Fruit fly (Drosophila melanogaster) whole organism, embryonic: Measurements from ENCODE around the gene scyl.
A peak's percentile ranks its signal among the peaks of the same experiment; 100 is the strongest.

Source experiments
- Atf6 ChIP-seq: fragments of 200-800 bp; sonication (Bioruptor generic); IDR thresholded peaks from 2 replicates; pipeline ENCODE4 v1.3.6; 2022; ENCODE audit warnings: missing biosample characterization, missing genetic modification characterization
- B-H2 ChIP-seq: fragments of 200-800 bp; sonication (Bioruptor generic); optimal IDR thresholded peaks from 2 replicates; lab custom pipeline; 2018; ENCODE audit warnings: missing biosample characterization, mild to moderate bottlenecking, missing genetic modification characterization
- CG11085 ChIP-seq: fragments of 200-800 bp; sonication (Bioruptor generic); IDR thresholded peaks from 2 replicates; pipeline ENCODE4 v1.3.6; 2022; ENCODE audit warnings: missing biosample characterization, missing genetic modification characterization
- CG12071 ChIP-seq: fragments of 200-800 bp; sonication (Bioruptor generic); optimal IDR thresholded peaks from 3 replicates; lab custom pipeline; 2018; ENCODE audit warnings: missing biosample characterization, mild to moderate bottlenecking, missing genetic modification characterization
- CG1233 ChIP-seq: fragments of 200-800 bp; sonication (Bioruptor generic); optimal IDR thresholded peaks from 4 replicates; lab custom pipeline; 2018; ENCODE audit warnings: missing biosample characterization, mild to moderate bottlenecking, missing genetic modification characterization
- CG12769 ChIP-seq: fragments of 200-800 bp; sonication (Bioruptor generic); optimal IDR thresholded peaks from 2 replicates; lab custom pipeline; 2019; ENCODE audit warnings: missing biosample characterization, mild to moderate bottlenecking, missing genetic modification characterization, moderate library complexity
- CG17385 ChIP-seq: fragments of 200-800 bp; sonication (Bioruptor generic); optimal IDR thresholded peaks from 3 replicates; lab custom pipeline; 2018; ENCODE audit warnings: missing biosample characterization, mild to moderate bottlenecking, missing genetic modification characterization
- CG2120 ChIP-seq: fragments of 200-800 bp; sonication (Bioruptor generic); optimal IDR thresholded peaks from 3 replicates; lab custom pipeline; 2016; ENCODE audit warnings: missing biosample characterization, missing genetic modification characterization
- CG2678 ChIP-seq: fragments of 200-800 bp; sonication (Bioruptor generic); optimal IDR thresholded peaks from 3 replicates; lab custom pipeline; 2019; ENCODE audit warnings: missing biosample characterization, mild to moderate bottlenecking, missing genetic modification characterization, moderate library complexity
- CG2712 ChIP-seq: fragments of 200-800 bp; optimal IDR thresholded peaks from 3 replicates; lab custom pipeline; 2019; ENCODE audit warnings: missing biosample characterization, mild to moderate bottlenecking, missing genetic modification characterization, moderate library complexity
- CG3281 ChIP-seq: fragments of 200-800 bp; sonication (Bioruptor generic); optimal IDR thresholded peaks from 3 replicates; lab custom pipeline; 2017; ENCODE audit warnings: missing biosample characterization, mild to moderate bottlenecking, missing genetic modification characterization
- CG34376 ChIP-seq: fragments of 200-800 bp; sonication (Bioruptor generic); optimal IDR thresholded peaks from 2 replicates; lab custom pipeline; 2018; ENCODE audit warnings: missing biosample characterization, mild to moderate bottlenecking, missing genetic modification characterization
- CG5245 ChIP-seq: fragments of 200-800 bp; sonication (Bioruptor generic); optimal IDR thresholded peaks from 3 replicates; lab custom pipeline; 2016; ENCODE audit warnings: missing biosample characterization, missing genetic modification characterization
- CG8290 ChIP-seq, 3 experiments: fragments of 200-800 bp; sonication (Bioruptor generic); optimal IDR thresholded peaks; 2 replicates each; lab custom pipeline; 2016 to 2019; ENCODE audit warnings: missing biosample characterization in 3 of 3, missing genetic modification characterization in 3 of 3, mild to moderate bottlenecking in 2 of 3, moderate library complexity in 1 of 3
- CHES-1-like ChIP-seq: fragments of 200-800 bp; sonication (Bioruptor generic); optimal IDR thresholded peaks from 2 replicates; lab custom pipeline; 2016; ENCODE audit warnings: missing biosample characterization, missing genetic modification characterization
- Dbx ChIP-seq: fragments of 200-800 bp; sonication (Bioruptor generic); IDR thresholded peaks from 3 replicates; pipeline ENCODE4 v1.3.6; 2022; ENCODE audit warnings: missing biosample characterization, missing genetic modification characterization
- Ets65A ChIP-seq: fragments of 200-800 bp; sonication (Bioruptor generic); peaks from one replicate; lab custom pipeline; 2016; ENCODE audit warnings: missing biosample characterization, missing genetic modification characterization
- Fer3 ChIP-seq: fragments of 200-800 bp; sonication (Bioruptor generic); optimal IDR thresholded peaks from 2 replicates; lab custom pipeline; 2018; ENCODE audit warnings: missing biosample characterization, mild to moderate bottlenecking, missing genetic modification characterization, moderate library complexity
- MESR4 ChIP-seq: fragments of 200-800 bp; sonication (Bioruptor generic); optimal IDR thresholded peaks from 2 replicates; lab custom pipeline; 2018; ENCODE audit warnings: missing biosample characterization, mild to moderate bottlenecking, missing genetic modification characterization, moderate library complexity
- Med ChIP-seq: fragments of 200-800 bp; sonication (Bioruptor generic); peaks from one replicate; lab custom pipeline; 2016; ENCODE audit warnings: missing biosample characterization, missing genetic modification characterization, mild to moderate bottlenecking, inconsistent platforms, moderate library complexity
- NK7.1 ChIP-seq: fragments of 200-800 bp; sonication (Bioruptor generic); optimal IDR thresholded peaks from 3 replicates; lab custom pipeline; 2016; ENCODE audit warnings: missing biosample characterization, missing genetic modification characterization
- Rx ChIP-seq: fragments of 200-800 bp; sonication (Bioruptor generic); IDR thresholded peaks from 2 replicates; pipeline ENCODE4 v1.3.6; 2022; ENCODE audit warnings: missing biosample characterization, missing genetic modification characterization
- Sin3A ChIP-seq: fragments of >200 bp; optimal IDR thresholded peaks from 2 replicates; lab custom pipeline; 2018
- Taf1 ChIP-seq: fragments of 200-800 bp; sonication (Bioruptor generic); IDR thresholded peaks from 2 replicates; pipeline ENCODE4 v1.3.6; 2022; ENCODE audit warnings: missing biosample characterization, missing genetic modification characterization
- Trl ChIP-seq, 3 experiments: fragments of >200 bp in 2 of 3; fragments of 200-800 bp in 1 of 3; sonication (Bioruptor generic) in 1 of 3; optimal IDR thresholded peaks; 2 replicates in 1 of 3; 3 replicates in 2 of 3; lab custom pipeline; 2016 to 2017; ENCODE audit warnings: missing biosample characterization in 1 of 3, missing genetic modification characterization in 1 of 3
- Xrp1 ChIP-seq: fragments of 200-800 bp; sonication (Bioruptor generic); IDR thresholded peaks from 2 replicates; pipeline ENCODE4 v1.3.6; 2022; ENCODE audit warnings: missing biosample characterization, missing genetic modification characterization
- ap ChIP-seq: fragments of 200-800 bp; sonication (Bioruptor generic); IDR thresholded peaks from 2 replicates; pipeline ENCODE4 v1.3.6; 2022; ENCODE audit warnings: missing biosample characterization, missing genetic modification characterization
- bab2 ChIP-seq: fragments of 200-800 bp; sonication (Bioruptor generic); optimal IDR thresholded peaks from 2 replicates; lab custom pipeline; 2016; ENCODE audit warnings: missing biosample characterization, missing genetic modification characterization
- bcd ChIP-seq: fragments of 200-800 bp; sonication (Bioruptor generic); optimal IDR thresholded peaks from 2 replicates; lab custom pipeline; 2017; ENCODE audit warnings: missing biosample characterization, mild to moderate bottlenecking, missing genetic modification characterization
- bsh ChIP-seq, 2 experiments: fragments of 200-800 bp; sonication (Bioruptor generic); optimal IDR thresholded peaks; 2 replicates each; lab custom pipeline; 2017 to 2018; ENCODE audit warnings: mild to moderate bottlenecking in 2 of 2, missing biosample characterization in 2 of 2, missing genetic modification characterization in 2 of 2, moderate library complexity in 1 of 2
- caup ChIP-seq: fragments of 200-800 bp; sonication (Bioruptor generic); optimal IDR thresholded peaks from 3 replicates; lab custom pipeline; 2017; ENCODE audit warnings: missing biosample characterization, mild to moderate bottlenecking, missing genetic modification characterization, moderate library complexity; ENCODE audit not compliant: severe bottlenecking
- dm ChIP-seq: fragments of 200-800 bp; sonication (Bioruptor generic); optimal IDR thresholded peaks from 3 replicates; lab custom pipeline; 2016; ENCODE audit warnings: missing biosample characterization, missing genetic modification characterization
- ftz-f1 ChIP-seq: fragments of 200-800 bp; sonication (Bioruptor generic); optimal IDR thresholded peaks from 2 replicates; lab custom pipeline; 2016; ENCODE audit warnings: missing biosample characterization, missing genetic modification characterization
- grn ChIP-seq: fragments of 200-800 bp; sonication (Bioruptor generic); optimal IDR thresholded peaks from 3 replicates; lab custom pipeline; 2017; ENCODE audit warnings: missing biosample characterization, missing genetic modification characterization
- knrl ChIP-seq: fragments of 200-800 bp; sonication (Bioruptor generic); IDR thresholded peaks from 3 replicates; pipeline ENCODE4 v1.3.6; 2022; ENCODE audit warnings: missing biosample characterization, missing genetic modification characterization; ENCODE audit not compliant: partially characterized antibody
- lab ChIP-seq: fragments of 200-800 bp; sonication (Bioruptor generic); optimal IDR thresholded peaks from 3 replicates; lab custom pipeline; 2017; ENCODE audit warnings: missing biosample characterization, missing genetic modification characterization, mild to moderate bottlenecking, moderate library complexity, missing genetic modification reagents
- lbe ChIP-seq: fragments of 200-800 bp; sonication (Bioruptor generic); optimal IDR thresholded peaks from 2 replicates; lab custom pipeline; 2016; ENCODE audit warnings: missing biosample characterization, mild to moderate bottlenecking, missing genetic modification characterization
- maf-S ChIP-seq: fragments of 200-800 bp; sonication (Bioruptor generic); optimal IDR thresholded peaks from 2 replicates; lab custom pipeline; 2016; ENCODE audit warnings: missing biosample characterization, missing genetic modification characterization
- mirr ChIP-seq: fragments of 200-800 bp; sonication (Bioruptor generic); optimal IDR thresholded peaks from 3 replicates; lab custom pipeline; 2018; ENCODE audit warnings: missing biosample characterization, mild to moderate bottlenecking, missing genetic modification characterization
- odd ChIP-seq: fragments of 200-800 bp; sonication (Bioruptor generic); optimal IDR thresholded peaks from 2 replicates; lab custom pipeline; 2017; ENCODE audit warnings: missing biosample characterization, mild to moderate bottlenecking, missing genetic modification characterization
- onecut ChIP-seq: fragments of 200-800 bp; sonication (Bioruptor generic); IDR thresholded peaks from 2 replicates; pipeline ENCODE4 v1.3.6; 2022; ENCODE audit warnings: missing biosample characterization, missing genetic modification characterization
- otp ChIP-seq: fragments of 200-800 bp; sonication (Bioruptor generic); IDR thresholded peaks from 3 replicates; pipeline ENCODE4, ENCODE4 v1.3.6; 2022; ENCODE audit warnings: missing biosample characterization, missing genetic modification characterization
- pfk ChIP-seq: fragments of 200-800 bp; sonication (Bioruptor generic); optimal IDR thresholded peaks from 2 replicates; lab custom pipeline; 2018; ENCODE audit warnings: missing biosample characterization, mild to moderate bottlenecking, missing genetic modification characterization, moderate library complexity
- pita ChIP-seq: fragments of 200-800 bp; sonication (Bioruptor generic); optimal IDR thresholded peaks from 2 replicates; lab custom pipeline; 2017; ENCODE audit warnings: missing biosample characterization, mild to moderate bottlenecking, missing genetic modification characterization
- sd ChIP-seq: fragments of 200-800 bp; sonication (Bioruptor generic); optimal IDR thresholded peaks from 3 replicates; lab custom pipeline; 2018; ENCODE audit warnings: missing biosample characterization, mild to moderate bottlenecking, missing genetic modification characterization, moderate library complexity
- sens ChIP-seq: fragments of 200-800 bp; sonication (Bioruptor generic); peaks from one replicate; lab custom pipeline; 2016; ENCODE audit warnings: missing biosample characterization, missing genetic modification characterization
- so ChIP-seq: fragments of 200-800 bp; sonication (Bioruptor generic); IDR thresholded peaks from 3 replicates; pipeline ENCODE4 v1.3.6; 2022; ENCODE audit warnings: missing biosample characterization, missing genetic modification characterization
- sug ChIP-seq: fragments of 200-800 bp; optimal IDR thresholded peaks from 2 replicates; lab custom pipeline; 2019; ENCODE audit warnings: missing biosample characterization, mild to moderate bottlenecking, missing genetic modification characterization, moderate library complexity
- usp ChIP-seq: fragments of >200 bp; optimal IDR thresholded peaks from 2 replicates; lab custom pipeline; 2017; ENCODE audit warnings: missing biosample characterization, missing genetic modification characterization
- zen ChIP-seq: fragments of 200-800 bp; sonication (Bioruptor generic); optimal IDR thresholded peaks from 3 replicates; lab custom pipeline; 2018; ENCODE audit warnings: missing biosample characterization, mild to moderate bottlenecking, missing genetic modification characterization, moderate library complexity
- zfh1 ChIP-seq: fragments of 200-800 bp; sonication (Bioruptor generic); IDR thresholded peaks from 3 replicates; pipeline ENCODE4 v1.3.6; 2022; ENCODE audit warnings: missing biosample characterization, missing genetic modification characterization

The scyl gene

dm6 chr3L:11290200-11290599 lies 38.1 kb downstream of the scyl start:
- no peak for TF ChIP-seq Sin3A
- peak; percentile 16 for TF ChIP-seq CG2678
- peak; percentile 32 for TF ChIP-seq grn
- no peak for TF ChIP-seq Dbx (GFP tag; lab: Robert Waterston, UW)
- TF ChIP-seq CG1233 (GFP tag; lab: Kevin White, UChicago): peak; percentile 34
- no peak for TF ChIP-seq Trl (optimal IDR thresholded peaks at IDR 0.05; lab: Kevin White, UChicago)
- TF ChIP-seq Trl (GFP tag; optimal IDR thresholded peaks at IDR 0.05; lab: Kevin White, UChicago): no peak
- no peak for TF ChIP-seq Ets65A (GFP tag; lab: Kevin White, UChicago)
- no peak for TF ChIP-seq CG2120 (GFP tag; lab: Kevin White, UChicago)
- peak; percentile 46 for TF ChIP-seq sug (tag; lab: Kevin White, UChicago)
- peak; percentile 16 for TF ChIP-seq CG12071 (GFP tag; lab: Kevin White, UChicago)
- peak; percentile 25; the same call in 1 of the 2 replicates for TF ChIP-seq Xrp1 (GFP tag; lab: Robert Waterston, UW)
- TF ChIP-seq so (GFP tag; lab: Robert Waterston, UW): no peak
- no peak for TF ChIP-seq ap (GFP tag; lab: Robert Waterston, UW)
- TF ChIP-seq mirr (GFP tag; lab: Kevin White, UChicago): peak; percentile 73
- TF ChIP-seq onecut (GFP tag; lab: Robert Waterston, UW): no peak
- TF ChIP-seq usp (GFP tag; lab: Kevin White, UChicago): no peak
- no peak for TF ChIP-seq Rx (GFP tag; lab: Robert Waterston, UW)
- TF ChIP-seq MESR4 (GFP tag; lab: Kevin White, UChicago): no peak
- no peak for TF ChIP-seq CG17385
- TF ChIP-seq Taf1 (GFP tag; lab: Robert Waterston, UW): no peak
- TF ChIP-seq bsh (GFP tag; optimal IDR thresholded peaks at IDR 0.05; lab: Kevin White, UChicago): peak in 1 of 2 experiments; percentile 22
- peak; percentile 85 for TF ChIP-seq Med (GFP tag; lab: Kevin White, UChicago)
- TF ChIP-seq bab2 (GFP tag; lab: Kevin White, UChicago): no peak
- no peak for TF ChIP-seq ftz-f1 (GFP tag; lab: Kevin White, UChicago)
- no peak for TF ChIP-seq sens (GFP tag; lab: Kevin White, UChicago)
- no peak for TF ChIP-seq caup (GFP tag; lab: Kevin White, UChicago)
- TF ChIP-seq Atf6: peak; percentile 51; the same call in 1 of the 2 replicates
- no peak for TF ChIP-seq dm (GFP tag; lab: Kevin White, UChicago)
- no peak for TF ChIP-seq CG8290 (GFP tag; optimal IDR thresholded peaks at IDR 0.05; lab: Kevin White, UChicago)
- TF ChIP-seq CG8290 (tag; optimal IDR thresholded peaks at IDR 0.05; lab: Kevin White, UChicago): peak in 1 of 2 experiments; percentile 38
- TF ChIP-seq Fer3 (tag; lab: Kevin White, UChicago): peak; percentile 25
- no peak for TF ChIP-seq maf-S (GFP tag; lab: Kevin White, UChicago)
- TF ChIP-seq CG12769: peak; percentile 3
- TF ChIP-seq CG5245 (GFP tag; lab: Kevin White, UChicago): no peak
- no peak for TF ChIP-seq B-H2
- no peak for TF ChIP-seq knrl (GFP tag; lab: Robert Waterston, UW)
- no peak for TF ChIP-seq sd (tag; lab: Kevin White, UChicago)
- no peak for TF ChIP-seq pfk
- TF ChIP-seq CG34376 (GFP tag; lab: Kevin White, UChicago): peak; percentile 72
- peak; percentile 30 for TF ChIP-seq lab (GFP tag; lab: Kevin White, UChicago)
- TF ChIP-seq otp (GFP tag; lab: Robert Waterston, UW): no peak
- no peak for TF ChIP-seq odd
- no peak for TF ChIP-seq pita (GFP tag; lab: Kevin White, UChicago)
- TF ChIP-seq CG11085 (GFP tag; lab: Robert Waterston, UW): no peak
- TF ChIP-seq CG2712 (tag; lab: Kevin White, UChicago): no peak
- TF ChIP-seq zen (tag; lab: Kevin White, UChicago): no peak
- peak; percentile 16 for TF ChIP-seq CG3281
- TF ChIP-seq lbe (GFP tag; lab: Kevin White, UChicago): no peak
- no peak for TF ChIP-seq NK7.1
- TF ChIP-seq bcd: no peak
- no peak for TF ChIP-seq CHES-1-like (GFP tag; lab: Kevin White, UChicago)
- TF ChIP-seq zfh1 (GFP tag; lab: Robert Waterston, UW): 0 out of 3 replicates have a peak, but pooled peaks have one; percentile 11
